Worm (Caenorhabditis elegans): ENCODE results near the gene F13D11.3.

- TF ChIP-seq hmg-4 (GFP tag; optimal IDR thresholded peaks at IDR 0.05) (peak; percentile 65), ama-1 (optimal IDR thresholded peaks at IDR 0.05) (no peak), pes-1 (GFP tag; IDR thresholded peaks at IDR 0.05) (no peak), ceh-36 (tag; optimal IDR thresholded peaks at IDR 0.05) (no peak), flt-1 (GFP tag; IDR thresholded peaks at IDR 0.05) (no peak), hmbx-1 (tag; optimal IDR thresholded peaks at IDR 0.05) (no peak), tbx-11 (GFP tag; IDR thresholded peaks at IDR 0.05) (no peak)
Measured at ce11 chrX:5820880-5821279, 15.2 kb upstream of the F13D11.3 start.

Measured in whole organism, early embryonic.